Worm (Caenorhabditis elegans): ENCODE measurements around the gene gldi-8.

gldi-8 gene

ce11 chrIII:12624466-12624865 is 24.9 kb upstream of the gldi-8 start, which contains the start of gene gtf-2A2:
gtf-2A2 (plus strand) TSS chrIII:12624766.
- TF ChIP-seq nhr-12 (tag; optimal IDR thresholded peaks at IDR 0.05) (no peak), nhr-28 (tag; optimal IDR thresholded peaks at IDR 0.05) (no peak), ceh-28 (tag; optimal IDR thresholded peaks at IDR 0.05) (no peak), zag-1 (tag; optimal IDR thresholded peaks at IDR 0.05) (no peak), jun-1 (tag; optimal IDR thresholded peaks at IDR 0.05) (no peak), nhr-76 (tag; optimal IDR thresholded peaks at IDR 0.05) (no peak), elt-3 (tag; optimal IDR thresholded peaks at IDR 0.05) (no peak), unc-62 (GFP tag; optimal IDR thresholded peaks at IDR 0.05) (no peak), egl-5 (tag; optimal IDR thresholded peaks at IDR 0.05) (no peak), pqm-1 (tag; optimal IDR thresholded peaks at IDR 0.05) (no peak)

ce11 chrIII:12616990-12617393 is 17.5 kb upstream of the gldi-8 start:
- no peak for TF ChIP-seq mdl-1 (tag; optimal IDR thresholded peaks at IDR 0.05)
- TF ChIP-seq mml-1 (tag; optimal IDR thresholded peaks at IDR 0.05): no peak
- no peak for TF ChIP-seq egl-5 (tag; optimal IDR thresholded peaks at IDR 0.05)
- TF ChIP-seq tbx-2 (tag; optimal IDR thresholded peaks at IDR 0.05): no peak
- no peak for TF ChIP-seq fkh-2 (tag; optimal IDR thresholded peaks at IDR 0.05)
- TF ChIP-seq ceh-16 (tag; optimal IDR thresholded peaks at IDR 0.05): no peak
- no peak for TF ChIP-seq ztf-11 (tag; optimal IDR thresholded peaks at IDR 0.05)
- no peak for TF ChIP-seq unc-39 (tag; optimal IDR thresholded peaks at IDR 0.05)
- TF ChIP-seq nhr-23 (tag; optimal IDR thresholded peaks at IDR 0.05): peak; percentile 83
- TF ChIP-seq nhr-237 (tag; optimal IDR thresholded peaks at IDR 0.05): no peak
- TF ChIP-seq fkh-10 (GFP tag; optimal IDR thresholded peaks at IDR 0.05): no peak
- peak; percentile 46 for TF ChIP-seq lsy-12 (tag; optimal IDR thresholded peaks at IDR 0.05)
- no peak for TF ChIP-seq nhr-11 (tag; optimal IDR thresholded peaks at IDR 0.05)
- TF ChIP-seq hmg-11 (tag; optimal IDR thresholded peaks at IDR 0.05): no peak
- peak; percentile 87 for TF ChIP-seq nfya-1 (tag; optimal IDR thresholded peaks at IDR 0.05; ENCODE audit: insufficient read depth)
- TF ChIP-seq ceh-28 (tag; optimal IDR thresholded peaks at IDR 0.05): peak; percentile 59
- no peak for TF ChIP-seq zag-1 (tag; optimal IDR thresholded peaks at IDR 0.05)
- TF ChIP-seq ama-1 (optimal IDR thresholded peaks at IDR 0.05): peak; percentile 76
- peak; percentile 67 for TF ChIP-seq skn-1 (tag; optimal IDR thresholded peaks at IDR 0.05)
- TF ChIP-seq ZK546.5 (tag; optimal IDR thresholded peaks at IDR 0.05): no peak
- TF ChIP-seq nhr-76 (tag; optimal IDR thresholded peaks at IDR 0.05): no peak
- no peak for TF ChIP-seq ztf-4 (tag; optimal IDR thresholded peaks at IDR 0.05)
- no peak for TF ChIP-seq egl-27 (tag; optimal IDR thresholded peaks at IDR 0.05)
- peak; percentile 97 for TF ChIP-seq pha-4 (tag; optimal IDR thresholded peaks at IDR 0.05)
- TF ChIP-seq unc-62 (GFP tag; optimal IDR thresholded peaks at IDR 0.05): peak; percentile 17
- TF ChIP-seq lin-15B (tag; optimal IDR thresholded peaks at IDR 0.05): peak; percentile 18
- TF ChIP-seq nhr-12 (tag; optimal IDR thresholded peaks at IDR 0.05): no peak
- TF ChIP-seq elt-1 (tag; optimal IDR thresholded peaks at IDR 0.05): peak; percentile 91
- TF ChIP-seq nhr-25 (tag; optimal IDR thresholded peaks at IDR 0.05): peak; percentile 87
- no peak for TF ChIP-seq lin-39 (tag; optimal IDR thresholded peaks at IDR 0.05)
- no peak for TF ChIP-seq R02D3.7 (tag; optimal IDR thresholded peaks at IDR 0.05)
- TF ChIP-seq elt-3 (tag; optimal IDR thresholded peaks at IDR 0.05): no peak
- TF ChIP-seq nhr-77 (tag; optimal IDR thresholded peaks at IDR 0.05): no peak
- TF ChIP-seq daf-12 (tag; optimal IDR thresholded peaks at IDR 0.05): no peak
- peak; percentile 71 for TF ChIP-seq pqm-1 (tag; optimal IDR thresholded peaks at IDR 0.05)
- no peak for TF ChIP-seq nhr-67 (tag; optimal IDR thresholded peaks at IDR 0.05)
- TF ChIP-seq eor-1 (tag; optimal IDR thresholded peaks at IDR 0.05): no peak
- TF ChIP-seq elt-2 (tag; optimal IDR thresholded peaks at IDR 0.05): peak; percentile 89
- TF ChIP-seq sea-2 (GFP tag; optimal IDR thresholded peaks at IDR 0.05): no peak
- peak; percentile 54 for TF ChIP-seq nhr-43 (tag; optimal IDR thresholded peaks at IDR 0.05; ENCODE audit: poor library complexity, severe bottlenecking)
- TF ChIP-seq ceh-82 (tag; optimal IDR thresholded peaks at IDR 0.05): no peak
- no peak for TF ChIP-seq ceh-9 (tag; optimal IDR thresholded peaks at IDR 0.05)
- TF ChIP-seq snpc-4 (tag; optimal IDR thresholded peaks at IDR 0.05): no peak
- TF ChIP-seq fos-1 (tag; optimal IDR thresholded peaks at IDR 0.05): peak; percentile 14
- peak; percentile 57 for TF ChIP-seq jun-1 (tag; optimal IDR thresholded peaks at IDR 0.05)
- no peak for TF ChIP-seq aly-2 (tag; optimal IDR thresholded peaks at IDR 0.05)
- no peak for TF ChIP-seq nhr-28 (tag; optimal IDR thresholded peaks at IDR 0.05)

Data from whole organism, L3 larva.